Fruit fly (Drosophila melanogaster) whole organism, embryonic: ENCODE measurements around the gene nonC.
A peak's percentile ranks its signal among the peaks of the same experiment; 100 is the strongest.

ENCODE experiments used
- Aef1 ChIP-seq: fragments of 200-800 bp; sonication (Bioruptor generic); IDR thresholded peaks from 3 replicates; pipeline ENCODE4 v1.3.6; 2022; ENCODE audit warnings: missing biosample characterization, missing genetic modification characterization
- Blimp-1 ChIP-seq: fragments of 200-800 bp; sonication (Bioruptor generic); optimal IDR thresholded peaks from 3 replicates; lab custom pipeline; 2018; ENCODE audit warnings: missing biosample characterization, missing genetic modification characterization, mild to moderate bottlenecking, moderate library complexity, missing genetic modification reagents
- CG10147 ChIP-seq: fragments of 200-800 bp; sonication (Bioruptor generic); optimal IDR thresholded peaks from 2 replicates; lab custom pipeline; 2019; ENCODE audit warnings: missing biosample characterization, mild to moderate bottlenecking, missing genetic modification characterization, moderate library complexity
- CG10959 ChIP-seq: fragments of 200-800 bp; sonication (Bioruptor generic); IDR thresholded peaks from 2 replicates; pipeline ENCODE4 v1.3.6; 2022; ENCODE audit warnings: missing biosample characterization, missing genetic modification characterization
- CG12942 ChIP-seq: fragments of 200-800 bp; sonication (Bioruptor generic); optimal IDR thresholded peaks from 3 replicates; lab custom pipeline; 2016; ENCODE audit warnings: missing biosample characterization, missing genetic modification characterization
- CG13123 ChIP-seq: fragments of 200-800 bp; sonication (Bioruptor generic); optimal IDR thresholded peaks from 2 replicates; lab custom pipeline; 2016; ENCODE audit warnings: missing biosample characterization, missing genetic modification characterization
- CG15601 ChIP-seq: fragments of 200-800 bp; sonication (Bioruptor generic); optimal IDR thresholded peaks from 3 replicates; lab custom pipeline; 2019; ENCODE audit warnings: missing biosample characterization, mild to moderate bottlenecking, missing genetic modification characterization, moderate library complexity
- CG16815 ChIP-seq: fragments of 200-800 bp; sonication (Bioruptor generic); optimal IDR thresholded peaks from 3 replicates; lab custom pipeline; 2017; ENCODE audit warnings: missing biosample characterization, mild to moderate bottlenecking, missing genetic modification characterization
- CG17829 ChIP-seq: fragments of 200-800 bp; optimal IDR thresholded peaks from 2 replicates; lab custom pipeline; 2019; ENCODE audit warnings: missing biosample characterization, mild to moderate bottlenecking, missing genetic modification characterization, moderate library complexity
- CG2712 ChIP-seq: fragments of 200-800 bp; optimal IDR thresholded peaks from 3 replicates; lab custom pipeline; 2019; ENCODE audit warnings: missing biosample characterization, mild to moderate bottlenecking, missing genetic modification characterization, moderate library complexity
- CG4617 ChIP-seq: fragments of 200-800 bp; sonication (Bioruptor generic); optimal IDR thresholded peaks from 3 replicates; lab custom pipeline; 2016; ENCODE audit warnings: missing biosample characterization, missing genetic modification characterization, borderline replicate concordance
- CG7786 ChIP-seq: fragments of 200-800 bp; sonication (Bioruptor generic); optimal IDR thresholded peaks from 2 replicates; lab custom pipeline; 2016; ENCODE audit warnings: missing biosample characterization, missing genetic modification characterization
- CG7928 ChIP-seq: fragments of 200-800 bp; sonication (Bioruptor generic); optimal IDR thresholded peaks from 2 replicates; lab custom pipeline; 2017; ENCODE audit warnings: missing biosample characterization, mild to moderate bottlenecking, missing genetic modification characterization
- CG7987 ChIP-seq: fragments of 200-800 bp; sonication (Bioruptor generic); optimal IDR thresholded peaks from 2 replicates; lab custom pipeline; 2018; ENCODE audit warnings: missing biosample characterization, mild to moderate bottlenecking, missing genetic modification characterization, moderate library complexity
- CG8290 ChIP-seq, 3 experiments: fragments of 200-800 bp; sonication (Bioruptor generic); optimal IDR thresholded peaks; 2 replicates each; lab custom pipeline; 2016 to 2019; ENCODE audit warnings: missing biosample characterization in 3 of 3, missing genetic modification characterization in 3 of 3, mild to moderate bottlenecking in 2 of 3, moderate library complexity in 1 of 3
- CG8765 ChIP-seq: fragments of 200-800 bp; sonication (Bioruptor generic); IDR thresholded peaks from 2 replicates; pipeline ENCODE4 v1.3.6; 2022; ENCODE audit warnings: missing biosample characterization, missing genetic modification characterization
- CG9932 ChIP-seq: fragments of 200-800 bp; sonication (Bioruptor generic); IDR thresholded peaks from 2 replicates; pipeline ENCODE4 v1.3.6; 2022; ENCODE audit warnings: missing biosample characterization, missing genetic modification characterization
- Dip2 ChIP-seq: fragments of 200-800 bp; sonication (Bioruptor generic); IDR thresholded peaks from 2 replicates; pipeline ENCODE4 v1.3.6; 2022; ENCODE audit warnings: missing biosample characterization, missing genetic modification characterization
- E2f2 ChIP-seq: fragments of 200-800 bp; sonication (Bioruptor generic); IDR thresholded peaks from 2 replicates; pipeline ENCODE4 v1.3.6; 2022; ENCODE audit warnings: missing biosample characterization, missing genetic modification characterization
- Gug ChIP-seq: fragments of 200-800 bp; sonication (Bioruptor generic); IDR thresholded peaks from 4 replicates; pipeline ENCODE4 v1.3.6; 2022; ENCODE audit warnings: missing biosample characterization, missing genetic modification characterization
- H15 ChIP-seq: fragments of 200-800 bp; sonication (Bioruptor generic); IDR thresholded peaks from 3 replicates; pipeline ENCODE4 v1.3.6; 2022; ENCODE audit warnings: missing biosample characterization, missing genetic modification characterization
- Hsf ChIP-seq: fragments of 200-800 bp; sonication (Bioruptor generic); optimal IDR thresholded peaks from 3 replicates; lab custom pipeline; 2016; ENCODE audit warnings: missing biosample characterization, missing genetic modification characterization
- Pdp1 ChIP-seq, 2 experiments: fragments of 200-800 bp; sonication (Bioruptor generic); optimal IDR thresholded peaks; 3 replicates each; lab custom pipeline; 2016; ENCODE audit warnings: missing biosample characterization in 2 of 2, missing genetic modification characterization in 2 of 2, mild to moderate bottlenecking in 1 of 2, moderate library complexity in 1 of 2
- Ptx1 ChIP-seq: fragments of 200-800 bp; sonication (Bioruptor generic); IDR thresholded peaks from 2 replicates; pipeline ENCODE4 v1.3.6; 2022; ENCODE audit warnings: missing biosample characterization, missing genetic modification characterization
- Rx ChIP-seq: fragments of 200-800 bp; sonication (Bioruptor generic); IDR thresholded peaks from 2 replicates; pipeline ENCODE4 v1.3.6; 2022; ENCODE audit warnings: missing biosample characterization, missing genetic modification characterization
- Six4 ChIP-seq: fragments of 200-800 bp; sonication (Bioruptor generic); optimal IDR thresholded peaks from 2 replicates; lab custom pipeline; 2016; ENCODE audit warnings: missing biosample characterization, missing genetic modification characterization
- Spps ChIP-seq: fragments of 200-800 bp; sonication (Bioruptor generic); optimal IDR thresholded peaks from 2 replicates; lab custom pipeline; 2018; ENCODE audit warnings: missing biosample characterization, mild to moderate bottlenecking, missing genetic modification characterization
- Xbp1 ChIP-seq: fragments of 200-800 bp; sonication (Bioruptor generic); optimal IDR thresholded peaks from 3 replicates; lab custom pipeline; 2016; ENCODE audit warnings: missing biosample characterization, mild to moderate bottlenecking, missing genetic modification characterization
- YL-1 ChIP-seq: fragments of 200-800 bp; sonication (Bioruptor generic); optimal IDR thresholded peaks from 3 replicates; lab custom pipeline; 2017; ENCODE audit warnings: missing biosample characterization, mild to moderate bottlenecking, missing genetic modification characterization
- ci ChIP-seq: fragments of 200-800 bp; sonication (Bioruptor generic); IDR thresholded peaks from 3 replicates; pipeline ENCODE4 v1.3.6; 2022; ENCODE audit warnings: missing biosample characterization, missing genetic modification characterization
- corto ChIP-seq: fragments of 200-800 bp; sonication (Bioruptor generic); optimal IDR thresholded peaks from 2 replicates; lab custom pipeline; 2016; ENCODE audit warnings: missing biosample characterization, mild to moderate bottlenecking, missing genetic modification characterization, moderate library complexity
- crp ChIP-seq, 2 experiments: fragments of 200-800 bp; sonication (Bioruptor generic); optimal IDR thresholded peaks; 2 replicates in 1 of 2; 3 replicates in 1 of 2; lab custom pipeline; 2017; ENCODE audit warnings: missing biosample characterization in 2 of 2, missing genetic modification characterization in 2 of 2, mild to moderate bottlenecking in 1 of 2, moderate library complexity in 1 of 2
- cwo ChIP-seq: fragments of 200-800 bp; sonication (Bioruptor generic); optimal IDR thresholded peaks from 3 replicates; lab custom pipeline; 2017; ENCODE audit warnings: missing biosample characterization, missing genetic modification characterization, mild to moderate bottlenecking, moderate library complexity, missing genetic modification reagents
- danr ChIP-seq: fragments of 200-800 bp; sonication (Bioruptor generic); IDR thresholded peaks from 2 replicates; pipeline ENCODE4 v1.3.6; 2022; ENCODE audit warnings: missing biosample characterization, missing genetic modification characterization
- dpn ChIP-seq, 2 experiments: fragments of 200-800 bp; sonication (Bioruptor generic); optimal IDR thresholded peaks; 3 replicates each; lab custom pipeline; 2016; ENCODE audit warnings: missing biosample characterization in 2 of 2, missing genetic modification characterization in 2 of 2
- ewg ChIP-seq: fragments of 200-800 bp; sonication (Bioruptor generic); optimal IDR thresholded peaks from 3 replicates; lab custom pipeline; 2017; ENCODE audit warnings: mild to moderate bottlenecking, missing biosample characterization, missing genetic modification reagents, missing genetic modification characterization
- hth ChIP-seq: fragments of >200 bp; optimal IDR thresholded peaks from 2 replicates; lab custom pipeline; 2017; ENCODE audit warnings: inconsistent platforms
- knrl ChIP-seq: fragments of 200-800 bp; sonication (Bioruptor generic); IDR thresholded peaks from 3 replicates; pipeline ENCODE4 v1.3.6; 2022; ENCODE audit warnings: missing biosample characterization, missing genetic modification characterization; ENCODE audit not compliant: partially characterized antibody
- lab ChIP-seq: fragments of 200-800 bp; sonication (Bioruptor generic); optimal IDR thresholded peaks from 3 replicates; lab custom pipeline; 2017; ENCODE audit warnings: missing biosample characterization, missing genetic modification characterization, mild to moderate bottlenecking, moderate library complexity, missing genetic modification reagents
- lilli ChIP-seq: fragments of 200-800 bp; sonication (Bioruptor generic); optimal IDR thresholded peaks from 3 replicates; lab custom pipeline; 2016; ENCODE audit warnings: missing biosample characterization, missing genetic modification characterization
- mirr ChIP-seq: fragments of 200-800 bp; sonication (Bioruptor generic); optimal IDR thresholded peaks from 3 replicates; lab custom pipeline; 2018; ENCODE audit warnings: missing biosample characterization, mild to moderate bottlenecking, missing genetic modification characterization
- otp ChIP-seq: fragments of 200-800 bp; sonication (Bioruptor generic); IDR thresholded peaks from 3 replicates; pipeline ENCODE4, ENCODE4 v1.3.6; 2022; ENCODE audit warnings: missing biosample characterization, missing genetic modification characterization
- ranshi ChIP-seq: fragments of 200-800 bp; sonication (Bioruptor generic); IDR thresholded peaks from 2 replicates; pipeline ENCODE4 v1.3.6; 2022; ENCODE audit warnings: missing biosample characterization, missing genetic modification characterization
- repo ChIP-seq: fragments of 200-800 bp; sonication (Bioruptor generic); optimal IDR thresholded peaks from 2 replicates; lab custom pipeline; 2016; ENCODE audit warnings: missing biosample characterization, missing genetic modification characterization
- sens ChIP-seq: fragments of 200-800 bp; sonication (Bioruptor generic); peaks from one replicate; lab custom pipeline; 2016; ENCODE audit warnings: missing biosample characterization, missing genetic modification characterization
- sens-2 ChIP-seq: fragments of 200-800 bp; sonication (Bioruptor generic); IDR thresholded peaks from 2 replicates; pipeline ENCODE4 v1.3.6; 2022; ENCODE audit warnings: missing biosample characterization, missing genetic modification characterization
- sisA ChIP-seq: fragments of 200-800 bp; sonication (Bioruptor generic); IDR thresholded peaks from 2 replicates; pipeline ENCODE4 v1.3.6; 2022; ENCODE audit warnings: missing biosample characterization, missing genetic modification characterization
- sob ChIP-seq: fragments of 200-800 bp; sonication (Bioruptor generic); IDR thresholded peaks from 2 replicates; pipeline ENCODE4 v1.3.6; 2022; ENCODE audit warnings: missing biosample characterization, missing genetic modification characterization
- stc ChIP-seq: fragments of 200-800 bp; sonication (Bioruptor generic); IDR thresholded peaks from 2 replicates; pipeline ENCODE4 v1.3.6; 2022; ENCODE audit warnings: missing biosample characterization, missing genetic modification characterization
- tin ChIP-seq: fragments of 200-800 bp; sonication (Bioruptor generic); optimal IDR thresholded peaks from 3 replicates; lab custom pipeline; 2016; ENCODE audit warnings: missing biosample characterization, missing genetic modification characterization
- toy ChIP-seq: fragments of 200-800 bp; sonication (Bioruptor generic); IDR thresholded peaks from 2 replicates; pipeline ENCODE4 v1.3.6; 2022; ENCODE audit warnings: missing biosample characterization, missing genetic modification characterization

The nonC gene

DNA sequence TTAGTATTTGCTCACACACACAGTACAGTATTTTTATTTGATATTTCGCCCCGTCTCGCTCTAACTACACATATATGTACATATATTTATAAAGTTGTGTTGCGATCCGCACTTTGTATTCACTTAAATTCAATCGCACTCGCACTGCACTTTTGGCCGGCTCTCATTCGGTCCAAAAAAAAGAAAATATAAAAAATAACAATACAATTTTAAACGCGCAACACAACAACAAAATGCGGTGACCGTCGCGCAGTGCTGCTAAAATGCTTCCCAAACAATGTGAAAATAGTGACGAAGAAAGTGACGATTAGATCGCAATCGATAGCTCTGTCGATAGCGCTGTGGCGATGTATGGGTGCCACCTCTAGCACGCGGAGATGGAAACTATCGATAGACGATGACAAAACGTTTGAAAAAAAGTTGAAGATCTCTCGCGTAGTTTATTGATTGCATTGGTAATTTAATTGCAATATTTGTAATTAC, 20.9 kb upstream of the nonC start, which contains the start of the genes C3G and pod1 (continued):
- TF ChIP-seq ewg (GFP tag; lab: Kevin White, UChicago) (peak; percentile 48), CG10147 (GFP tag; lab: Kevin White, UChicago) (no peak), sisA (GFP tag; lab: Robert Waterston, UW) (no peak), CG12942 (GFP tag; lab: Kevin White, UChicago) (peak; percentile 32), sens (GFP tag; lab: Kevin White, UChicago) (peak; percentile 88), ci (GFP tag; lab: Robert Waterston, UW) (no peak), CG8290 (GFP tag; optimal IDR thresholded peaks at IDR 0.05; lab: Kevin White, UChicago) (no peak), CG8290 (tag; optimal IDR thresholded peaks at IDR 0.05; lab: Kevin White, UChicago) (peak in 1 of 2 experiments; percentile 77), cwo (GFP tag; lab: Kevin White, UChicago) (no peak), repo (GFP tag; lab: Kevin White, UChicago) (peak; percentile 6), Rx (GFP tag; lab: Robert Waterston, UW) (no peak), otp (GFP tag; lab: Robert Waterston, UW) (no peak), danr (GFP tag; lab: Robert Waterston, UW) (no peak), CG15601 (tag; lab: Kevin White, UChicago) (peak; percentile 52), Ptx1 (GFP tag; lab: Robert Waterston, UW) (peak; percentile 18; the same call in 1 of the 2 replicates), Xbp1 (GFP tag; lab: Kevin White, UChicago) (peak; percentile 57), Dip2 (GFP tag; lab: Robert Waterston, UW) (no peak), Hsf (GFP tag; lab: Kevin White, UChicago) (peak; percentile 43), lilli (GFP tag; lab: Kevin White, UChicago) (peak; percentile 54), Spps (tag; lab: Kevin White, UChicago) (no peak), tin (GFP tag; lab: Kevin White, UChicago) (peak; percentile 32), CG7786 (GFP tag; lab: Kevin White, UChicago) (peak; percentile 39), dpn (GFP tag; optimal IDR thresholded peaks at IDR 0.05; lab: Kevin White, UChicago) (peak; percentile 33 to 35), sens-2 (GFP tag; lab: Robert Waterston, UW) (no peak), Blimp-1 (GFP tag; lab: Kevin White, UChicago) (peak; percentile 22), CG13123 (no peak), corto (GFP tag; lab: Kevin White, UChicago) (no peak), sob (peak; percentile 28; the same call in 1 of the 2 replicates), YL-1 (GFP tag; lab: Kevin White, UChicago) (peak; percentile 15), lab (peak; percentile 37), CG9932 (GFP tag; lab: Robert Waterston, UW) (peak; percentile 84), CG7928 (GFP tag; lab: Kevin White, UChicago) (peak; percentile 6), H15 (GFP tag; lab: Robert Waterston, UW) (no peak), crp (GFP tag; optimal IDR thresholded peaks at IDR 0.05; lab: Kevin White, UChicago) (peak in 1 of 2 experiments; percentile 26), knrl (GFP tag; lab: Robert Waterston, UW) (peak; percentile 98), stc (GFP tag; lab: Robert Waterston, UW) (no peak), CG2712 (tag; lab: Kevin White, UChicago) (peak; percentile 39), Gug (peak; percentile 65; the same call in 2 of the 4 replicates), mirr (peak; percentile 15), Six4 (no peak), CG4617 (GFP tag; lab: Kevin White, UChicago) (peak; percentile 92), CG8765 (no peak), CG16815 (GFP tag; lab: Kevin White, UChicago) (no peak), ranshi (no peak), toy (GFP tag; lab: Robert Waterston, UW) (no peak), Pdp1 (GFP tag; optimal IDR thresholded peaks at IDR 0.05; lab: Kevin White, UChicago) (peak; percentile 14 to 68), E2f2 (GFP tag; lab: Robert Waterston, UW) (peak; percentile 78), CG17829 (tag; lab: Kevin White, UChicago) (peak; percentile 13), hth (lab: Kevin White, UChicago) (no peak), Aef1 (GFP tag; lab: Robert Waterston, UW) (peak; percentile 77), CG7987 (GFP tag; lab: Kevin White, UChicago) (peak; percentile 5), CG10959 (GFP tag; lab: Robert Waterston, UW) (no peak)
